Worm (Caenorhabditis elegans): ENCODE results near the gene Y116F11A.1.
A peak's percentile ranks its signal among the peaks of the same experiment; 100 is the strongest.

The Y116F11A.1 gene

ce11 chrV:19737458-19737857 is 7.1 kb downstream of the Y116F11A.1 start, which contains the start of gene W04E12.7:
TSS of gene W04E12.7 (minus strand) at chrV:19737558.
- TF ChIP-seq skn-1 (tag; optimal IDR thresholded peaks at IDR 0.05) (no peak), aha-1 (tag) (peak; percentile 1)

DNA sequence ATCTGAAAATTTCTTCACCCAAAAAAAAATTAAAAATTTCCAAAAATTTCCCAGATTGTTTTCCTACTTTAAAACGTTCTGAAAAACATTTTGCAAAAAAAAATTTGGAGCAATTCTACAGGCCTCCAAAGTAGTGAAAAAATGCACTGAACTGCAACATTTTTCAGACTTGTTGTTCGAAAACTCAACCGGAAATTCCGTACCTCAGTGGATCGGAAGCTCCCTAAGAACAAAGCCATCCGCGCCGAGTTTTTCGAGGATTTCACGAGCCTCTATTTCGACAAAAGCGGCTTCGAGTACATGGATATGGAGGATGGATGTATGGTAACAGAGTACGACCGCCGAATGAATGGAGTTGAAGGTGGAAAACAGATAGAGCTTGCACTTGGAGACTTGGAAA is 7.7 kb downstream of the Y116F11A.1 start, which contains the start of gene fbxa-131:
Gene fbxa-131, plus strand, starts transcription at position 301 of the 400 bp plus-strand sequence.
- TF ChIP-seq mxl-2 (GFP tag; conservative IDR thresholded peaks at IDR 0.05) (no peak), gei-8 (GFP tag; optimal IDR thresholded peaks at IDR 0.05) (no peak), attf-4 (tag; optimal IDR thresholded peaks at IDR 0.05) (no peak), lin-15B (tag; optimal IDR thresholded peaks at IDR 0.05) (no peak), mdt-29 (GFP tag; IDR thresholded peaks at IDR 0.05) (no peak), unc-130 (GFP tag; optimal IDR thresholded peaks at IDR 0.05) (no peak), madf-5 (GFP tag; IDR thresholded peaks at IDR 0.05) (no peak), php-3 (GFP tag; IDR thresholded peaks at IDR 0.05) (no peak), pqm-1 (tag; optimal IDR thresholded peaks at IDR 0.05) (no peak), mxl-3 (GFP tag; optimal IDR thresholded peaks at IDR 0.05) (no peak)

- TF ChIP-seq mdt-29 (GFP tag; IDR thresholded peaks at IDR 0.05) (no peak), saeg-2 (GFP tag; IDR thresholded peaks at IDR 0.05) (no peak), snpc-4 (tag; optimal IDR thresholded peaks at IDR 0.05) (no peak), attf-4 (tag; optimal IDR thresholded peaks at IDR 0.05) (no peak), ceh-82 (tag; optimal IDR thresholded peaks at IDR 0.05) (no peak), lir-3 (tag; optimal IDR thresholded peaks at IDR 0.05) (no peak), mep-1 (tag; optimal IDR thresholded peaks at IDR 0.05) (no peak), hlh-30 (tag; optimal IDR thresholded peaks at IDR 0.05; ENCODE audit: insufficient read depth) (no peak), tag-97 (GFP tag; IDR thresholded peaks at IDR 0.05) (no peak), zfp-3 (GFP tag; conservative IDR thresholded peaks at IDR 0.05) (no peak)
Observed at ce11 chrV:19741034-19741433, 10.7 kb downstream of the Y116F11A.1 start, which contains the start of gene W04E12.2. TSS of gene W04E12.2 (minus strand) at chrV:19741134.

ce11 chrV:19741651-19742050 is 11.3 kb downstream of the Y116F11A.1 start, which contains the start of gene W04E12.3:
TSS of gene W04E12.3 (plus strand) at chrV:19741951.
- no peak for TF ChIP-seq aly-2 (tag; optimal IDR thresholded peaks at IDR 0.05)
- no peak for TF ChIP-seq daf-12 (tag; optimal IDR thresholded peaks at IDR 0.05)
- TF ChIP-seq nhr-237 (tag; optimal IDR thresholded peaks at IDR 0.05): no peak
- no peak for TF ChIP-seq Y105C5A.15 (GFP tag; IDR thresholded peaks at IDR 0.05)
- TF ChIP-seq dmd-6 (GFP tag; IDR thresholded peaks at IDR 0.05): no peak
- TF ChIP-seq set-16 (GFP tag; IDR thresholded peaks at IDR 0.05): no peak
- no peak for TF ChIP-seq unc-39 (tag; optimal IDR thresholded peaks at IDR 0.05)
- TF ChIP-seq mxl-3 (GFP tag; optimal IDR thresholded peaks at IDR 0.05): no peak
- TF ChIP-seq hmg-1.1 (GFP tag; IDR thresholded peaks at IDR 0.05): no peak
- TF ChIP-seq mes-2 (tag; optimal IDR thresholded peaks at IDR 0.05; ENCODE audit: poor library complexity, severe bottlenecking): no peak
- TF ChIP-seq attf-4 (tag; optimal IDR thresholded peaks at IDR 0.05): no peak

DNA sequence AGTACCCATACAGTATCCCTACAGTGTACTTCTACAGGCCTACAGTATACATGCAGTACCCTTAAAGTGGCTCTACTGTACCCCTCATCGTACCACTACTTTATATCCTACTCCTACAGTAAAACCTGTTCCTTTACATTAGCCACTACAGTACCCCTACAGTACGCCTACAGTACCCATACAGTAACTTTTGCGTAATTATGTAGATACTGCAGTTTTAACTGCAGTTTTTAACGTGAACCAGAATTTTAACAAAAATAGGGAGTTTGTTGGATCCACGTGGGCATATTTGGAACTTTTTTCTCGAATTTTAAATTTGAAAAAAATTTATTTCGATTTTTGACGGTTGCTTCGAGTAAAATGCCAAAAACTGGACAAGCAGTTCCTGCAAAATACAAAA is 12.9 kb downstream of the Y116F11A.1 start, which contains the start of gene W04E12.4:
Gene W04E12.4, plus strand, starts transcription at position 301 of the 400 bp plus-strand sequence.
- no peak for TF ChIP-seq nhr-77 (tag; optimal IDR thresholded peaks at IDR 0.05)
- no peak for TF ChIP-seq attf-4 (tag; optimal IDR thresholded peaks at IDR 0.05)
- no peak for TF ChIP-seq lin-1 (GFP tag; IDR thresholded peaks at IDR 0.05)
- no peak for TF ChIP-seq zag-1 (tag; optimal IDR thresholded peaks at IDR 0.05)
- no peak for TF ChIP-seq mdt-29 (GFP tag; IDR thresholded peaks at IDR 0.05)
- TF ChIP-seq Y5F2A.4 (GFP tag; optimal IDR thresholded peaks at IDR 0.05): no peak
- no peak for TF ChIP-seq daf-16 (GFP tag; optimal IDR thresholded peaks at IDR 0.05)
- TF ChIP-seq daf-16 (tag; optimal IDR thresholded peaks at IDR 0.05): no peak
- no peak for TF ChIP-seq nhr-102 (tag; optimal IDR thresholded peaks at IDR 0.05)
- TF ChIP-seq unc-130 (GFP tag; optimal IDR thresholded peaks at IDR 0.05): no peak
- TF ChIP-seq F26F4.8 (GFP tag; conservative IDR thresholded peaks at IDR 0.05): no peak
- no peak for TF ChIP-seq ZK337.2 (GFP tag; IDR thresholded peaks at IDR 0.05)
- no peak for TF ChIP-seq ceh-28 (tag; optimal IDR thresholded peaks at IDR 0.05)
- TF ChIP-seq lin-13 (GFP tag; optimal IDR thresholded peaks at IDR 0.05): no peak
- TF ChIP-seq R02D3.7 (tag; optimal IDR thresholded peaks at IDR 0.05): no peak
- TF ChIP-seq fos-1 (tag; optimal IDR thresholded peaks at IDR 0.05): no peak

Measured in whole organism, L4 larva.